Worm (Caenorhabditis elegans) whole organism, early embryonic: ENCODE measurements around the gene D1053.2.

Experiments
- B0310.2 ChIP-seq: sonication (generic microtip); optimal IDR thresholded peaks from 2 replicates; lab custom pipeline; 2016; ENCODE audit warnings: mild to moderate bottlenecking, missing genetic modification characterization, missing compliant biosample characterization
- F13C5.2 ChIP-seq: sonication (generic microtip); optimal IDR thresholded peaks from 2 replicates; lab custom pipeline; 2017; ENCODE audit warnings: mild to moderate bottlenecking, missing genetic modification characterization, inconsistent platforms, missing compliant biosample characterization
- ama-1 ChIP-seq: fragments of 150-350 bp; optimal IDR thresholded peaks from 2 replicates; lab custom pipeline; 2014
- ceh-13 ChIP-seq: fragments of 200-800 bp; sonication (Bioruptor generic); optimal IDR thresholded peaks from 2 replicates; lab custom pipeline; 2018; ENCODE audit warnings: mild to moderate bottlenecking, missing genetic modification characterization, missing compliant biosample characterization
- ceh-36 ChIP-seq: sonication (generic microtip); optimal IDR thresholded peaks from 2 replicates; lab custom pipeline; 2016; ENCODE audit warnings: missing genetic modification characterization, inconsistent platforms, missing compliant biosample characterization
- ets-7 ChIP-seq: sonication (generic microtip); optimal IDR thresholded peaks from 2 replicates; lab custom pipeline; 2016; ENCODE audit warnings: missing genotype, missing genetic modification characterization, missing compliant biosample characterization
- hmbx-1 ChIP-seq: sonication (generic microtip); optimal IDR thresholded peaks from 2 replicates; lab custom pipeline; 2016; ENCODE audit warnings: mild to moderate bottlenecking, missing genetic modification characterization, missing compliant biosample characterization
- hmg-4 ChIP-seq: fragments of 200-800 bp; sonication (Bioruptor generic); optimal IDR thresholded peaks from 2 replicates; lab custom pipeline; 2018; ENCODE audit warnings: mild to moderate bottlenecking, missing genetic modification characterization, missing compliant biosample characterization
- pes-1 ChIP-seq: fragments of 200-800 bp; sonication (Bioruptor generic); IDR thresholded peaks from 2 replicates; pipeline ENCODE4 v1.3.6; 2022; ENCODE audit warnings: missing genetic modification reagents, missing genetic modification characterization, missing compliant biosample characterization
- tbx-11 ChIP-seq: fragments of 200-800 bp; sonication (Bioruptor generic); IDR thresholded peaks from 2 replicates; pipeline ENCODE4 v1.3.6; 2022; ENCODE audit warnings: missing genetic modification characterization, missing compliant biosample characterization
- tbx-37 ChIP-seq: fragments of 200-800 bp; sonication (Bioruptor generic); conservative IDR thresholded peaks from 2 replicates; pipeline ENCODE4 v1.3.6; 2022; ENCODE audit warnings: missing genetic modification reagents, missing genetic modification characterization, missing compliant biosample characterization

DNA sequence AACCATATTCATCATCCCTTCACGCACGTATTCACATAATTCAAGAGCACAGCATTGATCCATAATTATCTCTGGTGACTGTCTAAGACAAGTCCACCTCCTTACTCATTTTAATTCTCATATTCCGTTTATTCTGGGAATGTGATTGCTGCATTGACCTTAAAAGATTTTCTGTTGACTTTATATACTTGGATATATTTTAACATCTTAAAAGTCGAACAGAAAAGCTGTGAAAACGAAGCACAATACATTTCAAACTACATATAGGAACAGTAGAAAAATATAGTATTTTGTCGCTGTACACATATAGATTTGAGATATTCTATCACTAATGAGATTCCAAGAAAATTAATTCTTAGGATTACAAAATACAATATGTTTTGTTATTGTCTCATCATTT, 24.3 kb downstream of the D1053.2 start:
- no peak for TF ChIP-seq ama-1 (lab: Kevin White, UChicago)
- TF ChIP-seq pes-1 (GFP tag; lab: Robert Waterston, UW) = no peak
- TF ChIP-seq F13C5.2 (tag; lab: Kevin White, UChicago) = no peak
- no peak for TF ChIP-seq hmbx-1 (tag; lab: Kevin White, UChicago)
- TF ChIP-seq ceh-36 (tag; lab: Kevin White, UChicago) = no peak
- TF ChIP-seq B0310.2 (tag; lab: Kevin White, UChicago) = no peak
- no peak for TF ChIP-seq tbx-11 (GFP tag; lab: Robert Waterston, UW)
- no peak for TF ChIP-seq ceh-13
- no peak for TF ChIP-seq tbx-37 (GFP tag; lab: Robert Waterston, UW)
- no peak for TF ChIP-seq hmg-4 (GFP tag; lab: Kevin White, UChicago)
- no peak for TF ChIP-seq ets-7 (tag; lab: Kevin White, UChicago)
